Worm (Caenorhabditis elegans): ENCODE data around the gene Y50D4C.3.

Y50D4C.3 gene

ce11 chrV:969005-969562 is 24.0 kb upstream of the Y50D4C.3 start:
- TF ChIP-seq tbx-2 (tag; optimal IDR thresholded peaks at IDR 0.05) (no peak), ceh-9 (tag; optimal IDR thresholded peaks at IDR 0.05) (no peak), fkh-10 (GFP tag; optimal IDR thresholded peaks at IDR 0.05) (no peak), R02D3.7 (tag; optimal IDR thresholded peaks at IDR 0.05) (no peak), lin-15B (tag; optimal IDR thresholded peaks at IDR 0.05) (no peak), nhr-25 (tag; optimal IDR thresholded peaks at IDR 0.05) (no peak), fos-1 (tag; optimal IDR thresholded peaks at IDR 0.05) (no peak), elt-1 (tag; optimal IDR thresholded peaks at IDR 0.05) (no peak), nhr-237 (tag; optimal IDR thresholded peaks at IDR 0.05) (no peak), sea-2 (GFP tag; optimal IDR thresholded peaks at IDR 0.05) (no peak), nhr-12 (tag; optimal IDR thresholded peaks at IDR 0.05) (no peak), fkh-2 (tag; optimal IDR thresholded peaks at IDR 0.05) (no peak), ztf-11 (tag; optimal IDR thresholded peaks at IDR 0.05) (no peak), egl-27 (tag; optimal IDR thresholded peaks at IDR 0.05) (no peak)

DNA sequence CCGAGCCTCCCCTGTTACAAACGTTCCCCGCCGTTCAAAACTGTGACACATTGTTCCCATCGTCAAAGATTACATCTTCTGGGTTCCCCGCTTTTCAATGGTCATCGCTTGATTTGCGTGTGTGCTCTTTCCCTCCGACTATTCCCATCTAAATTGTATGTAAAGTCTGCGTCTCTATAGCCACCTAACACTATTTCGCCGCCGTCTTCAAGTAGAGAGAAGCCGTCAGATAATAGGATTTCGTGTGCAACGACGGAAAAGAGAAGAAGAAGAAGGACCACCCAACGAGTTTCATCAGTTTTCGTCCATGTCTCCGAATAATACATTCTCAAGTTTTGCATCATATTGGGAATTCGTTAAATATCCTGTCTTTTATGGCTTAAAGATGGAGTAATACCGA is 21.1 kb upstream of the Y50D4C.3 start:
- TF ChIP-seq hmg-11 (tag; optimal IDR thresholded peaks at IDR 0.05) (peak; percentile 49), mml-1 (tag; optimal IDR thresholded peaks at IDR 0.05) (no peak), lin-39 (tag; optimal IDR thresholded peaks at IDR 0.05) (peak; percentile 21), nfya-1 (tag; optimal IDR thresholded peaks at IDR 0.05; ENCODE audit: insufficient read depth) (peak; percentile 52), fkh-10 (GFP tag; optimal IDR thresholded peaks at IDR 0.05) (peak; percentile 91), snpc-4 (tag; optimal IDR thresholded peaks at IDR 0.05) (no peak), tbx-2 (tag; optimal IDR thresholded peaks at IDR 0.05) (no peak), eor-1 (tag; optimal IDR thresholded peaks at IDR 0.05) (no peak), nhr-43 (tag; optimal IDR thresholded peaks at IDR 0.05; ENCODE audit: poor library complexity, severe bottlenecking) (no peak), sea-2 (GFP tag; optimal IDR thresholded peaks at IDR 0.05) (no peak), zag-1 (tag; optimal IDR thresholded peaks at IDR 0.05) (no peak), unc-62 (GFP tag; optimal IDR thresholded peaks at IDR 0.05) (no peak), ceh-9 (tag; optimal IDR thresholded peaks at IDR 0.05) (peak; percentile 55), lin-15B (tag; optimal IDR thresholded peaks at IDR 0.05) (no peak), nhr-12 (tag; optimal IDR thresholded peaks at IDR 0.05) (no peak), skn-1 (tag; optimal IDR thresholded peaks at IDR 0.05) (no peak), ZK546.5 (tag; optimal IDR thresholded peaks at IDR 0.05) (no peak)

ce11 chrV:964739-965283 is 19.8 kb upstream of the Y50D4C.3 start, which contains the start of gene sqv-6:
sqv-6 (minus strand) TSS chrV:964789.
- TF ChIP-seq nfya-1 (tag; optimal IDR thresholded peaks at IDR 0.05; ENCODE audit: insufficient read depth), result peak; percentile 91
- peak; percentile 71 for TF ChIP-seq pha-4 (tag; optimal IDR thresholded peaks at IDR 0.05)
- TF ChIP-seq hmg-11 (tag; optimal IDR thresholded peaks at IDR 0.05), result peak; percentile 49
- TF ChIP-seq elt-1 (tag; optimal IDR thresholded peaks at IDR 0.05), result no peak
- no peak for TF ChIP-seq egl-27 (tag; optimal IDR thresholded peaks at IDR 0.05)
- TF ChIP-seq egl-5 (tag; optimal IDR thresholded peaks at IDR 0.05), result peak; percentile 50
- peak; percentile 53 for TF ChIP-seq lin-15B (tag; optimal IDR thresholded peaks at IDR 0.05)
- peak; percentile 41 for TF ChIP-seq nhr-23 (tag; optimal IDR thresholded peaks at IDR 0.05)
- peak; percentile 49 for TF ChIP-seq lin-39 (tag; optimal IDR thresholded peaks at IDR 0.05)
- no peak for TF ChIP-seq skn-1 (tag; optimal IDR thresholded peaks at IDR 0.05)
- no peak for TF ChIP-seq mdl-1 (tag; optimal IDR thresholded peaks at IDR 0.05)

DNA sequence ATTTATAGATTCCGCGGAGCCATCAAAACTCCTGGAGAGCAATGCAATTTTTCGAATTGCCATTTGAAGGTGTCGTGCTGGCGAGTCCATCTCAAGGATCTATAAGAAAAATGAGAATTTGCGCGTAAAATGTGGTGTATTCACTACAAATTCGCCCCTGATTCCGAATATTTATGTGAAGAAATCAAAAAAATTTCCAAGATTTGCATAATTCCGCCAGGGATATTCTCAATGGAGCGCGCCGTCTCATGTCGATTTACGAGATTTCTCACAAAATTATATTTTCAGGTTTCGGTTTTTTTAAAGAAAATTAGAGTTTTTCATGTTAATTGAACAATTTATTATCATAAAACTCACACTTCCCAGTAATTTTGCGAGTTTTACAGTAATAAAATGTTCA is 4.7 kb upstream of the Y50D4C.3 start, which contains the start of gene Y50D4C.6:
Gene Y50D4C.6 (minus strand): TSS at position 101 of the 400 bp plus-strand sequence.
- no peak for TF ChIP-seq lin-15B (tag; optimal IDR thresholded peaks at IDR 0.05)
- no peak for TF ChIP-seq skn-1 (tag; optimal IDR thresholded peaks at IDR 0.05)
- TF ChIP-seq egl-5 (tag; optimal IDR thresholded peaks at IDR 0.05), result no peak
- TF ChIP-seq pha-4 (tag; optimal IDR thresholded peaks at IDR 0.05), result no peak
- TF ChIP-seq nhr-12 (tag; optimal IDR thresholded peaks at IDR 0.05), result no peak
- no peak for TF ChIP-seq tbx-2 (tag; optimal IDR thresholded peaks at IDR 0.05)
- TF ChIP-seq ceh-9 (tag; optimal IDR thresholded peaks at IDR 0.05), result no peak
- no peak for TF ChIP-seq fkh-2 (tag; optimal IDR thresholded peaks at IDR 0.05)
- no peak for TF ChIP-seq eor-1 (tag; optimal IDR thresholded peaks at IDR 0.05)
- TF ChIP-seq aly-2 (tag; optimal IDR thresholded peaks at IDR 0.05), result no peak
- no peak for TF ChIP-seq ama-1 (optimal IDR thresholded peaks at IDR 0.05)
- no peak for TF ChIP-seq sea-2 (GFP tag; optimal IDR thresholded peaks at IDR 0.05)
- no peak for TF ChIP-seq unc-39 (tag; optimal IDR thresholded peaks at IDR 0.05)
- no peak for TF ChIP-seq egl-27 (tag; optimal IDR thresholded peaks at IDR 0.05)

- TF ChIP-seq nfya-1 (tag; optimal IDR thresholded peaks at IDR 0.05; ENCODE audit: insufficient read depth) (peak; percentile 87), zag-1 (tag; optimal IDR thresholded peaks at IDR 0.05) (no peak), nhr-76 (tag; optimal IDR thresholded peaks at IDR 0.05) (no peak), jun-1 (tag; optimal IDR thresholded peaks at IDR 0.05) (no peak), ceh-82 (tag; optimal IDR thresholded peaks at IDR 0.05) (no peak)
Observed at ce11 chrV:949084-949483, 4.0 kb upstream of the Y50D4C.3 start.

Measured in whole organism, L3 larva.